Worm (Caenorhabditis elegans) whole organism, L4/young adult: Measurements from ENCODE around the gene ZK1098.6.

Experiments
- W03F9.2 ChIP-seq: fragments of 150-350 bp; optimal IDR thresholded peaks from 2 replicates; lab custom pipeline; 2014; ENCODE audit warnings: missing biosample characterization, missing genetic modification characterization
- dao-5 ChIP-seq: sonication (generic microtip); optimal IDR thresholded peaks from 2 replicates; lab custom pipeline; 2016; ENCODE audit warnings: missing genotype, missing genetic modification characterization, moderate library complexity, missing compliant biosample characterization
- him-1 ChIP-seq: sonication (generic microtip); optimal IDR thresholded peaks from 2 replicates; lab custom pipeline; 2016; ENCODE audit warnings: missing genotype, missing genetic modification reagents, missing genetic modification characterization, missing compliant biosample characterization

Gene ZK1098.6

DNA sequence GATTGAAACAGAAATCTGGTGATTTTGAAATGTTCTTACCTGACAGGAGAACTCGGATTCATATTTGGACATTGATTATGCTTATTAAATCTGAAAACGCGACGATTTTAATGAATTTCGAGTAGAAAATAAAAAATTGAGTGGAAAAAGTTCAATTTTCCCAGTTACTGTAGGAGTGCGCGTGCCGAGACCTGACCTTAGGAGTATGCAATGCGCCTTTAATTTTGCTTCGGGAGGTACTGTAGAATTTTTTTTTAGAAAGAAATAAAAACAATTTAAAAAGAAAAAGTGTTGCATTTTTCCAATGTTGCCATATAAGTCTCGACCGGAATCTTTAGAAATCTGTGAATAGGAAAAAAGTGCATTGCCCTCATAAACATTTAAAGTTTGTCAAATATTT is 39.0 kb downstream of the ZK1098.6 start, which contains the start of gene C48B4.11:
Gene C48B4.11, minus strand, starts transcription at position 143 of the 400 bp plus-strand sequence.
- TF ChIP-seq W03F9.2 (tag; lab: Kevin White, UChicago): no peak
- no peak for TF ChIP-seq him-1 (tag; lab: Kevin White, UChicago)
- no peak for TF ChIP-seq dao-5 (tag; lab: Kevin White, UChicago)

DNA sequence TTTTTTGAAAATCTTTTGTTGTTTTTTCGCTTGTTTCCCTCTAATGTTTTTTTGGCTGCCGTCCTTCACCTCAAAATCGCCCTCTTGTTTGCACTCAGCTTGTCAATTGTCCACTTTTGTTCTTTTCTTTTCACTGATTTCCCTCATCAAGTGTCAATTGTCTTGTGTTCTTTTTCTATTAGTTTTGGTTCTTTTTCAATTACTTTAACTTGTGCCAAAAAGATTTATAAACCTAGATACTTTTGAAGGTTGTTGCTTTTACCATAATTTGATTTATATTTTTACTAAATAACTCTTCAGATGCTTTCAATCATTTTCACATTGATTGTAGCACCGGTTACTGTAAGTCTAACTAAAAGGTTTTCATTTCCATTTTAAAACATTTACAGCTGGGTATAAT is 41.5 kb downstream of the ZK1098.6 start, which contains the start of gene C48B4.13:
Gene C48B4.13, plus strand, starts transcription at position 301 of the 400 bp plus-strand sequence.
- TF ChIP-seq him-1 (tag; lab: Kevin White, UChicago): no peak
- no peak for TF ChIP-seq W03F9.2 (tag; lab: Kevin White, UChicago)
- TF ChIP-seq dao-5 (tag; lab: Kevin White, UChicago): no peak

DNA sequence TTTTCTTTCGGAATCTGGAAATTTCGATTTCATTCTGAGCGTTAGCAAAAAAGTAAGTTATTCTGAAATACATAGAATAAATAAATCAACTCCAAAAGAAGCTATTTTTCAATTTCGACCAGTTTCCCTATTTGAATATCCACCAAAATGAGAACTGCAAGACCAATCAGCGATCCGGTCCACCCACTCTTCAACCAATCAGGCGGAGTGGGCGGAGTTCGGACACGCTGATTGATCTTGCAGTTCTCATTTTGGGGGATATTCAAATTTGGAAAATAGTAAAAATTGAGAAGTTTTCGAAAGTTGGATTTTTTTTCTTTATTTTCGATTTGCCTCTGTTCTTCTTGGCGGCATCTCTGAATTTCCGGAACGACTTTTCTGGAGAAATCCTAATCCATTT is 43.9 kb downstream of the ZK1098.6 start:
- TF ChIP-seq W03F9.2 (tag; lab: Kevin White, UChicago) (no peak), him-1 (tag; lab: Kevin White, UChicago) (no peak), dao-5 (tag; lab: Kevin White, UChicago) (no peak)
